Fruit fly (Drosophila melanogaster) whole organism, wandering third instar larva: ENCODE results near the gene CG5043.

Experiments
- Abd-B ChIP-seq: fragments of >200 bp; optimal IDR thresholded peaks from 2 replicates; lab custom pipeline; 2017; ENCODE audit warnings: missing biosample characterization, missing genetic modification characterization
- CG32264 ChIP-seq: fragments of 200-800 bp; sonication (Bioruptor generic); optimal IDR thresholded peaks from 2 replicates; lab custom pipeline; 2016; ENCODE audit warnings: missing biosample characterization, missing genetic modification characterization
- CG9705 ChIP-seq: fragments of 200-800 bp; sonication (Bioruptor generic); optimal IDR thresholded peaks from 2 replicates; lab custom pipeline; 2018; ENCODE audit warnings: missing biosample characterization, mild to moderate bottlenecking, missing genetic modification characterization
- CrebA ChIP-seq: fragments of 200-800 bp; sonication (Bioruptor generic); optimal IDR thresholded peaks from 2 replicates; lab custom pipeline; 2016; ENCODE audit warnings: missing biosample characterization, mild to moderate bottlenecking, missing genetic modification characterization, borderline replicate concordance
- Dfd ChIP-seq: fragments of >200 bp; optimal IDR thresholded peaks from 2 replicates; lab custom pipeline; 2017; ENCODE audit warnings: missing biosample characterization, missing genetic modification characterization
- Dif ChIP-seq: fragments of 200-275, 200-300 bp; sonication (Bioruptor generic); optimal IDR thresholded peaks from 2 replicates; lab custom pipeline; 2018; ENCODE audit warnings: missing biosample characterization, missing genetic modification characterization; ENCODE audit not compliant: partially characterized antibody
- GATAd ChIP-seq: sonication (Bioruptor generic); optimal IDR thresholded peaks from 2 replicates; lab custom pipeline; 2016; ENCODE audit warnings: missing biosample characterization, missing genetic modification characterization
- HLH106 ChIP-seq: fragments of 200-800 bp; optimal IDR thresholded peaks from 3 replicates; lab custom pipeline; 2019; ENCODE audit warnings: missing biosample characterization, mild to moderate bottlenecking, missing genetic modification characterization, moderate library complexity
- Hnf4 ChIP-seq: fragments of 200-800 bp; sonication (Bioruptor generic); optimal IDR thresholded peaks from 2 replicates; lab custom pipeline; 2016; ENCODE audit warnings: missing biosample characterization, mild to moderate bottlenecking, missing genetic modification characterization
- Hr78 ChIP-seq: fragments of >200 bp; optimal IDR thresholded peaks from 2 replicates; lab custom pipeline; 2017; ENCODE audit warnings: missing biosample characterization, missing genetic modification characterization
- Hr83 ChIP-seq: fragments of 200-300 bp; sonication (Bioruptor generic); optimal IDR thresholded peaks from 2 replicates; lab custom pipeline; 2016; ENCODE audit warnings: missing biosample characterization, mild to moderate bottlenecking, missing genetic modification characterization, moderate library complexity; ENCODE audit not compliant: poor library complexity, severe bottlenecking
- Jra ChIP-seq: sonication (Bioruptor generic); optimal IDR thresholded peaks from 2 replicates; lab custom pipeline; 2016; ENCODE audit warnings: missing biosample characterization, missing genetic modification characterization
- Mio ChIP-seq: sonication (Bioruptor generic); optimal IDR thresholded peaks from 2 replicates; lab custom pipeline; 2016; ENCODE audit warnings: missing biosample characterization, missing genetic modification characterization
- Myc ChIP-seq: fragments of >200 bp; optimal IDR thresholded peaks from 2 replicates; lab custom pipeline; 2017
- N ChIP-seq: fragments of >200 bp; optimal IDR thresholded peaks from 2 replicates; lab custom pipeline; 2018; ENCODE audit warnings: missing biosample characterization, missing external identifiers, missing genetic modification characterization
- OdsH ChIP-seq: fragments of 200-800 bp; sonication (Bioruptor generic); optimal IDR thresholded peaks from 2 replicates; lab custom pipeline; 2016; ENCODE audit warnings: missing biosample characterization, mild to moderate bottlenecking, missing genetic modification characterization
- Rel ChIP-seq, 2 experiments: fragments of 200-800 bp; sonication (Bioruptor generic) in 1 of 2; optimal IDR thresholded peaks; 2 replicates in 1 of 2; 3 replicates in 1 of 2; lab custom pipeline; 2016 to 2019; ENCODE audit warnings: mild to moderate bottlenecking in 2 of 2, missing biosample characterization in 2 of 2, missing genetic modification characterization in 2 of 2, moderate library complexity in 1 of 2
- Sp1 ChIP-seq: fragments of 200-800 bp; sonication (Bioruptor generic); optimal IDR thresholded peaks from 3 replicates; lab custom pipeline; 2019; ENCODE audit warnings: missing biosample characterization, mild to moderate bottlenecking, missing genetic modification characterization, moderate library complexity
- Vsx2 ChIP-seq: fragments of 200-300, 225-300 bp; sonication (Bioruptor generic); optimal IDR thresholded peaks from 2 replicates; lab custom pipeline; 2018; ENCODE audit warnings: missing biosample characterization, missing genetic modification characterization; ENCODE audit not compliant: partially characterized antibody
- br ChIP-seq: fragments of 200-800 bp; sonication (Bioruptor generic); optimal IDR thresholded peaks from 2 replicates; lab custom pipeline; 2016; ENCODE audit warnings: missing biosample characterization, missing genetic modification characterization
- brk ChIP-seq: fragments of 200-800 bp; sonication (Bioruptor generic); optimal IDR thresholded peaks from 2 replicates; lab custom pipeline; 2016; ENCODE audit warnings: missing biosample characterization, mild to moderate bottlenecking, missing genetic modification characterization
- dl ChIP-seq, 2 experiments: fragments of 175-275, 200-275 bp in 1 of 2; fragments of 200-275 bp in 1 of 2; sonication (Bioruptor generic); optimal IDR thresholded peaks; lab custom pipeline; 2018; ENCODE audit warnings: mild to moderate bottlenecking in 2 of 2, missing biosample characterization in 2 of 2, missing genetic modification characterization in 2 of 2, moderate library complexity in 2 of 2; ENCODE audit not compliant: partially characterized antibody in 2 of 2, insufficient read depth in 1 of 2
- dmrt93B ChIP-seq: fragments of 200-800 bp; sonication (Bioruptor generic); optimal IDR thresholded peaks from 2 replicates; lab custom pipeline; 2018; ENCODE audit warnings: missing biosample characterization, mild to moderate bottlenecking, missing genetic modification characterization
- dsf ChIP-seq: sonication (Bioruptor generic); optimal IDR thresholded peaks from 2 replicates; lab custom pipeline; 2016; ENCODE audit warnings: missing biosample characterization, missing genetic modification characterization, borderline replicate concordance
- ey ChIP-seq: fragments of 200-800 bp; sonication (Bioruptor generic); optimal IDR thresholded peaks from 2 replicates; lab custom pipeline; 2016; ENCODE audit warnings: missing biosample characterization, missing genetic modification characterization
- foxo ChIP-seq, 2 experiments: fragments of 200-800 bp; sonication (Bioruptor generic); optimal IDR thresholded peaks; 2 replicates in 1 of 2; 3 replicates in 1 of 2; lab custom pipeline; 2016 to 2017; ENCODE audit warnings: missing biosample characterization in 2 of 2, missing genetic modification characterization in 2 of 2
- fru ChIP-seq: fragments of 200-800 bp; sonication (Bioruptor generic); optimal IDR thresholded peaks from 3 replicates; lab custom pipeline; 2016; ENCODE audit warnings: missing biosample characterization, mild to moderate bottlenecking, missing genetic modification characterization
- h ChIP-seq: fragments of 200-800 bp; sonication (Bioruptor generic); optimal IDR thresholded peaks from 3 replicates; lab custom pipeline; 2016; ENCODE audit warnings: missing biosample characterization, mild to moderate bottlenecking, missing genetic modification characterization
- jim ChIP-seq: fragments of 175-275, 200-325 bp; sonication (Bioruptor generic); optimal IDR thresholded peaks from 2 replicates; lab custom pipeline; 2016; ENCODE audit warnings: missing biosample characterization, mild to moderate bottlenecking, missing genetic modification characterization
- lola ChIP-seq: fragments of >200 bp; optimal IDR thresholded peaks from 2 replicates; lab custom pipeline; 2017; ENCODE audit warnings: missing biosample characterization, missing genetic modification characterization
- pan ChIP-seq: fragments of >200 bp; optimal IDR thresholded peaks from 2 replicates; lab custom pipeline; 2017
- psq ChIP-seq: fragments of 200-800 bp; sonication (Bioruptor generic); optimal IDR thresholded peaks from 3 replicates; lab custom pipeline; 2017; ENCODE audit warnings: missing biosample characterization, mild to moderate bottlenecking, missing genetic modification characterization, moderate library complexity
- rgr ChIP-seq: fragments of 200-800 bp; sonication (Bioruptor generic); optimal IDR thresholded peaks from 3 replicates; lab custom pipeline; 2016; ENCODE audit warnings: missing biosample characterization, mild to moderate bottlenecking, missing genetic modification characterization
- sage ChIP-seq: fragments of 200-800 bp; sonication (Bioruptor generic); optimal IDR thresholded peaks from 2 replicates; lab custom pipeline; 2016; ENCODE audit warnings: missing biosample characterization, mild to moderate bottlenecking, missing genetic modification characterization
- sv ChIP-seq: fragments of 200-800 bp; sonication (Bioruptor generic); optimal IDR thresholded peaks from 3 replicates; lab custom pipeline; 2016; ENCODE audit warnings: missing biosample characterization, missing genetic modification characterization
- tai ChIP-seq: sonication (Bioruptor generic); optimal IDR thresholded peaks from 2 replicates; lab custom pipeline; 2016; ENCODE audit warnings: missing biosample characterization, missing genetic modification characterization
- usp ChIP-seq: fragments of >200 bp; optimal IDR thresholded peaks from 2 replicates; lab custom pipeline; 2017; ENCODE audit warnings: missing biosample characterization, missing genetic modification characterization
- woc ChIP-seq: sonication (Bioruptor generic); optimal IDR thresholded peaks from 2 replicates; lab custom pipeline; 2016; ENCODE audit warnings: missing biosample characterization, mild to moderate bottlenecking, missing genetic modification characterization

The CG5043 gene

dm6 chr2L:17484174-17484573, 50.5 kb downstream of the CG5043 start, which contains the start of the genes GCS2beta and CG5131:
TSS of gene GCS2beta (minus strand) at chr2L:17484307.
TSS of gene CG5131 (plus strand) at chr2L:17484501.
- TF ChIP-seq h (GFP tag; lab: Kevin White, UChicago) (peak; percentile 95), CrebA (GFP tag; lab: Kevin White, UChicago) (no peak), sv (GFP tag; lab: Kevin White, UChicago) (peak; percentile 92), Mio (GFP tag; lab: Kevin White, UChicago) (peak; percentile 79), fru (GFP tag; lab: Kevin White, UChicago) (peak; percentile 93), br (peak; percentile 94), Dfd (no peak), Jra (peak; percentile 87), Hr83 (GFP tag; lab: Kevin White, UChicago) (peak; percentile 89), Hnf4 (peak; percentile 96), foxo (GFP tag; optimal IDR thresholded peaks at IDR 0.05; lab: Kevin White, UChicago) (peak; percentile 70 to 98), jim (GFP tag; lab: Kevin White, UChicago) (peak; percentile 71), N (GFP tag; lab: Kevin White, UChicago) (no peak), CG32264 (peak; percentile 82), HLH106 (peak; percentile 92), CG9705 (GFP tag; lab: Kevin White, UChicago) (peak; percentile 74), usp (GFP tag; lab: Kevin White, UChicago) (no peak), Dif (no peak), Sp1 (GFP tag; lab: Kevin White, UChicago) (peak; percentile 77), Hr78 (GFP tag; lab: Kevin White, UChicago) (no peak), Vsx2 (GFP tag; lab: Kevin White, UChicago) (no peak), woc (GFP tag; lab: Kevin White, UChicago) (peak; percentile 74), dsf (GFP tag; lab: Kevin White, UChicago) (peak; percentile 87), dmrt93B (peak; percentile 81), brk (no peak), Abd-B (no peak), lola (GFP tag; lab: Kevin White, UChicago) (no peak), dl (GFP tag; optimal IDR thresholded peaks at IDR 0.05; lab: Kevin White, UChicago; ENCODE audit: insufficient read depth in 1 of 2, partially characterized antibody in 2 of 2) (no peak), Myc (lab: Kevin White, UChicago) (no peak), GATAd (GFP tag; lab: Kevin White, UChicago) (peak; percentile 92), sage (peak; percentile 72), tai (GFP tag; lab: Kevin White, UChicago) (peak; percentile 97), pan (no peak), ey (peak; percentile 96), rgr (peak; percentile 97), Rel (GFP tag; optimal IDR thresholded peaks at IDR 0.05; lab: Kevin White, UChicago) (no peak), Rel (tag; optimal IDR thresholded peaks at IDR 0.05; lab: Kevin White, UChicago) (peak; percentile 43), OdsH (GFP tag; lab: Kevin White, UChicago) (peak; percentile 92), psq (GFP tag; lab: Kevin White, UChicago) (peak; percentile 84)
- TF ChIP-seq, all 38 proteins: peak for 25
